Fruit fly (Drosophila melanogaster): Measurements from ENCODE around the gene CG33689.

Gene CG33689

DNA sequence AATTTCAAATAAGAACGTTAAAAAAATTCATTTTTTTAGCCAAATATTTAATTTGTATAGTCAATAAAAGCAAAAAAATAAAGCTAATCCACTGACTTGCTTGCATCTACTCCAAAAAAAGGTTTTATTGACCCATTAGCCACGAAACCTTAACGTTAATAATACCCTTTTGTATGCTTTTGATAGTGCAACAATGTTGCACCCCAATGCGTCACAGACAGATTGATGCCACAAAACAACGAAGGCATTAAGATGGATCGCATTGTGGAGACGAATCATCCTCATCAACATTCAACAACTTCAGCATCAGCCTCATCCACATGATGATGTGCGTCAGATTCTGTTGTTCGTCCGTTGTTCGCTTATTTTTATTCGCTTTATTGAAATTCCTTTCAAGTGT is 15.4 kb downstream of the CG33689 start:
- TF ChIP-seq CG8478 (optimal IDR thresholded peaks at IDR 0.05) = no peak
- no peak for TF ChIP-seq CTCF (optimal IDR thresholded peaks at IDR 0.05)

DNA sequence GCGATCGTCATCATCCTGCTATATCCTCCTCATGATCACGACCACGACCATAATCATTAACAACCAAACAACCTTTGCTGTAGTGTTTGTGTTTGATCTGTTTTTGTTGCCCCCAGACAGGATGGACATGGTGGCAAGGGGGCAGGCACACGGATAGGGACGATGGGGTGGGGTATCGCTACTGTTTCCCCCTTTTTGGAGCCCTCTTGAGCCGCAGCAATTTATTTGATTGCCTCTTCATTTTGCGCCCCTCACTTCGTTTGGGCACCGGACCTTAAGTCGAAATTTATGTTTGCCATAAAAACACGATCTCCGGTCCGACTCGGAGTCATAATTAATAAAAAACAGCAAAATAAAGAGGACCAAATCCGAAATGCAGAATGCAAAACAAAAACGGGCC is 15.8 kb downstream of the CG33689 start:
- TF ChIP-seq CTCF (optimal IDR thresholded peaks at IDR 0.05) = no peak
- no peak for TF ChIP-seq CG8478 (optimal IDR thresholded peaks at IDR 0.05)

DNA sequence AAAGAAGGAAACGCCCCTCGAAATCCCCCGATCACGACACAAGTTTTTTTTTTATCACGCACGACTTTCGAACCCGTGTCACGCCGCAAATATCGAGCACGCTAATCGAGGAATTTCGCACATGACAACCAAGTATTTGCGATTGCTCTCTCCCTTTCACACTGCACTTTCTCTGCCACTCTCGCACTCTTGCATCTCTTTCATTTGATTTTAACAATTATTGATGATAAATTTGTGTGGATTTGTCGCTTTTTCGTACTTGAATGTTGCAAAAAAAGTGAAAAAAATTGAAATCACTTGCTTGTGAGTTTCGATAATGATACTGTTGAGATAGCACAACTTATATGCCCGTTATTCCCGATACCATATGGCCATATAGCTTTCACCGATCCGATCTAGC is 17.2 kb downstream of the CG33689 start, which contains the start of gene CG13073:
Gene CG13073 (minus strand): TSS at position 101 of the 400 bp plus-strand sequence.
- TF ChIP-seq CG8478 (optimal IDR thresholded peaks at IDR 0.05) (no peak), CTCF (optimal IDR thresholded peaks at IDR 0.05) (no peak)

DNA sequence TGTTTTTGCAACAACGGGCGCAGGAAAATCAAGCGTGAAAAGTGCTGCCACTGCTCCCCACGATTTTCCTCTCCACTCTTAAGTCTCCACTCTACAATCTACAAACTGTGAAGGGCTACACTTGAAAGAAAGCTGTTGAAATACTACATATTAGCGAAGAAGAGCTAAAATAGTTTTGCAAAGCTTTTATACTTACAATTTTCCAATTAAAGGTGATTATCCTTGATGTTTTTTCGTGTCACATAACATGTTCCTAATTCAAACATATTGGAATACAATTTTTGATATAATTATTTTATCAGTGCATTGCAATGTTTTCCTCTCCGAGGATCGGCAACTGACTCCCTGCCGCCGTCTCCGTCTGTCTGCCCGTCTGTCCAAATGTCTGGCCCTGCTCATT is 17.9 kb downstream of the CG33689 start:
- TF ChIP-seq CTCF (optimal IDR thresholded peaks at IDR 0.05) (no peak), CG8478 (optimal IDR thresholded peaks at IDR 0.05) (no peak)

DNA sequence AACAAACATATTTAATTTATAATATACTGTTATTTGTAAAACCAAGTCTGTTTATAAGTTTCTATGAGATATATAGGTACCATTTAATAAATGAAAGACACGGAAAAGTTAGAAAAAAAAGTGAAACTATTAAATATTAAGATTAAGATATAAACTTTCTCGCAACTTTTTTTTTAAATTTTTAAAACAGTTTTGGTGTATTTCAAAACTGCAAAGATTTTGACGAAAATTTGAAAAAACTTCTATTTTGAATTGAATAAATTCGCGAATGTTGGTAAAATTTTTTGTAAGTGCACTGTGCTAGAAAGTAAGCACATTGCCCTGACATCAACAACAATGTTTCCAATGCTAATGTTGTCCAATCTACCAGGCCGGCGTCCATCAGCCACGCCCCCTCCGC is 21.2 kb downstream of the CG33689 start:
- TF ChIP-seq CG8478 (optimal IDR thresholded peaks at IDR 0.05) (no peak), CTCF (optimal IDR thresholded peaks at IDR 0.05) (no peak)

DNA sequence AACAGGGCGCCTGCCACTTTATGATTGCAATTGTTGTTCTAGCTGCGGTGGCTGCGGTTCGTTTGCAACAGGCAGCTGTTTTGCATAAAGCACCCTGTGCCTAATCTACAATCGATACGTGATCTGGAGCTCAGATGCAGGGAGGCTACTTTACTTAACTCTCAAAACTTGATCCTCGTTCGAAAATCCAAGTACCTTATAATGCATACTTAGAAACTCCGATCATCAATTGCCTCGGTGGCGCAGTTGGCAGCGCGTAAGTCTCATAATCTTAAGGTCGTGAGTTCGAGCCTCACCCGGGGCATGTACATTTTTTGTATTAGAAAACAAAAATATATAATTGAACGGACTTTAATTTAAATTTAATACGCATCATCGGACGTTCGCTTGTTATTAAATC is 21.8 kb downstream of the CG33689 start:
- TF ChIP-seq CTCF (optimal IDR thresholded peaks at IDR 0.05) (no peak), CG8478 (optimal IDR thresholded peaks at IDR 0.05) (no peak)

DNA sequence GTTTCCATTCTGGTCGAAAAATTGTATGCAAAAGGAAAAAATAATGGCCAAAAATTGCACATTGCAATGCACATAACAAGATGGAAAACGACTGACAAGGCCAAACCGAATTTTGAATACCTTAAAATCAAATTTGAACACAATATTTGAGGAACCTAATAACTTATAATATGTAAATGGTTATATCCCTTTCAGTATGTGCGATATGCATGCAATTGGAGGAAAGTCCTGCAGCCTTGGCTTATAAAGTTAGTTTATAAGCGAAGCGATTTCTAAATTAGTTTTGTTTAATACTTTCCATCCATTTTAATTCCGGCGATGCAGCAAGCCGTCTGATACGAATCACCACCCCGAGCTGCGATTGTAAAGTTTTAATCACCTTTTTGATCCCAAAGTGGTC is 25.1 kb downstream of the CG33689 start:
- no peak for TF ChIP-seq CG8478 (optimal IDR thresholded peaks at IDR 0.05)
- no peak for TF ChIP-seq CTCF (optimal IDR thresholded peaks at IDR 0.05)

DNA sequence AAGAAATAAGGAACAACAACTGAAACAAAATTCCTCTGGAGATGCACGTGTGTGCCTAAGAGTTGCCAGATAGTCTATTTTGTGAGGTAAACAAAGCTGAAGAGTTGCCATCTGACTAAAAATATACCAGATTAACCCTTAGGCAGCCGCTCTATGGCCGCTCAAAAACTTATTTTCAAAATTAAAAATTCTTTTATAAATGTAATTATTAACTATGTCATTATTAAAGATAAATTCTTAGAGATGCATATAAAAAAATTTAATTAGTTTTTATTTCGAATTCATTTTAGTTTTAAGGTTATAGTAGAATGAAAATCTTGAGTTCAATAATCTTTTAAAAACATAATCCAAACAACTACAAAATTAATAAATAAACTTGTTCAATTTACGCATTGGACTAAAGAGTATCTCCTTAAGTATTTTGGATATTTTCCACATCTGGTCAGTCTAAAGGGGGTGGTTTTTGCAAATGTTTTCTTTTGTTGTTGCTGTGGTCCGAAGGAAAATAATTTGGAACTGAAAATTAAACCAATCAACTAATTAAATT is 28.7 kb downstream of the CG33689 start, which contains the start of gene Tmx3:
Gene Tmx3 (plus strand): TSS at position 442 of the 547 bp plus-strand sequence.
- TF ChIP-seq CG8478 (optimal IDR thresholded peaks at IDR 0.05) = no peak
- no peak for TF ChIP-seq CTCF (optimal IDR thresholded peaks at IDR 0.05)

DNA sequence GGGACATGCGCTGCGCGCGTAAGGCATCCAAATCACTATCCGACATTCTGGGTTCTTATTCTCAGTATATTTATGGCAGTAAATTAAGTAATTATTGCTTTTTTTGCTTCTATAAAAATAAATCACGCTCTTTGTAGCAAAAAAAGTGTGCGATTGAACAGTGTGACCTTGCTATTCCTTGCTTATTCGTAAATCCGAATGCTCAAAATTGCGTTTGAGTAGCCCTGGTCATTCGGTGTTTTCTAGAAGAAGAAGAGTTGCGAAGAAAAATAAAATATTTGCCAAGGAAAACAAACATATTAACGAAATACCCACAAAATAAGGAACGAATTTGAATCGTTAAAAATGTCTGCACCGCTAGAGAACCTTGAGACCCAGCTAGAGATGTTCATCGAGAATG is 31.8 kb downstream of the CG33689 start, which contains the start of the genes PDCD-5 and MED10:
Gene PDCD-5 (minus strand): TSS at position 182 of the 400 bp plus-strand sequence.
Gene MED10 (plus strand): TSS at position 228 of the 400 bp plus-strand sequence.
- TF ChIP-seq CTCF (optimal IDR thresholded peaks at IDR 0.05) (peak in 1 of 2 experiments; percentile 40), CG8478 (optimal IDR thresholded peaks at IDR 0.05) (no peak)

DNA sequence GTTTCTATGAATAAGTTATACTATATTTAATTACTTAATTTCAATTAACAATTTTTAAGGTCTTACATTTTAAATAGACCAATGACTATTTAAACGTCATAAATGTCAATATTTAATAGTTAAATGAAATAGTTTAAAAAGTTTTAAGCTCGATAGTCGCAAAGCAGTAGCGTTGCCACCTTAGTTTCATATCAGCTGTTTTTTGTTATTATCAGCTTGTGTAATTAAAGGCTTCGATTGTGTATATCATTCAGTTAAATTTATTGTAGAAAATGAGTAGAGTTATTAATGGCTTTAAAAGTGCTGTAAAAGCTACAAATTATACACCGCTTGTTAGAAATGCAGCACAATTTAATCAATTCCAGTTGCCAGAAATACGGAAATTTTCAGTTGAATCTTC is 32.9 kb downstream of the CG33689 start, which contains the start of gene Hsc20:
Gene Hsc20 (plus strand): TSS at position 204 of the 400 bp plus-strand sequence.
- TF ChIP-seq CTCF (optimal IDR thresholded peaks at IDR 0.05) (no peak), CG8478 (optimal IDR thresholded peaks at IDR 0.05) (no peak)

DNA sequence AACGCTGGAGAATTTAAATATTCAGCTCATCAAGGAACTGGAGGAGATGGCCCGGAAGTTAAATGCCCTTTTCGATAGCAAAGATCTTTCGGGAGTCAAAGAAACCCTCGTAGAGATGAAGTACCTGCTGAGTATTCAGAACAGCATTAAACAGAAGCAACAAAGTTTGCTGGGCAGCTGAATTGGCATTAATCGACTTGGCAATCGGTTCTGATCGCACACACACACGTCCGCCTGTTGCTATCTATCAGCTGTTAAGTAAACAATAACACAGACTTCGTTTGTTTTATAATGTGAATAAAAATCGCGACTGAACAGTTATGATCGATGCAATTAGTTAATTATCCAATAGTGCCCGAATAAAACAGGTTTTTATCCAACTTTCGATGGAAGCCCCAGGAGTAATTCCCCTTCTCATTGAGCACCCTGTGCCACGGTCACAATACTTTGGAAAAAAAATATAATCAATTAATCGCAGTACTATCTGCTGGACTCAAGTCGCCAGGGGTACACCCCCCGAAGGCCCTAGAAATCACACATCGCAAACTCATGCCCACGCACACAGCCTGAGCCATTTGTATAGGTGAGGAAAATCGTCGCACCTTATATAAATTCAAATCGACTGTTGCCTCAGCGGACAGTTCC is 33.9 kb downstream of the CG33689 start:
- TF ChIP-seq CTCF (optimal IDR thresholded peaks at IDR 0.05) (no peak), CG8478 (optimal IDR thresholded peaks at IDR 0.05) (no peak)

DNA sequence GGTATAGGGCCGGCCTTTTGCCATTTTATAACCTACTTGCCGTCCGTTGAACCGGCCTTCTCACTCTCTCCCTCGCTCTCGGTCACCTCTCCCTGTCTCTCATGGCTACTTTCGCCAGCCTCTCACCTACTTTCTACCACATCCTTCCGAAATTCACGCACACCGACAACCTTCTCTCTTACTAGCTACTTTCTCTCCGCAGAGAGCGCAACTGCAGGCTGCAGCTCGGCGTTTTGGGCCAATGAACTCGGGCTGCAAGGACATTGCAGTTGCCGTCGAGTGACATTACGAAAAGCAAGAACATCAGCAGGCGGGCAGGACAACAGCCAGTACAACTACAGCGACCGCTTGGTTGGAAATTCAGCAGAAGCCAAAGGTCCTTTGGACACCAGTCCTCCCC is 41.3 kb downstream of the CG33689 start:
- TF ChIP-seq CG8478 (optimal IDR thresholded peaks at IDR 0.05) (no peak), CTCF (optimal IDR thresholded peaks at IDR 0.05) (no peak)

Data from S2 (cell line).